Worm (Caenorhabditis elegans) whole organism, early embryonic: ENCODE measurements around the gene Y11D7A.9.

Experiments used
- B0310.2 ChIP-seq: sonication (generic microtip); optimal IDR thresholded peaks from 2 replicates; lab custom pipeline; 2016; ENCODE audit warnings: mild to moderate bottlenecking, missing genetic modification characterization, missing compliant biosample characterization
- ets-7 ChIP-seq: sonication (generic microtip); optimal IDR thresholded peaks from 2 replicates; lab custom pipeline; 2016; ENCODE audit warnings: missing genotype, missing genetic modification characterization, missing compliant biosample characterization
- hmg-4 ChIP-seq: fragments of 200-800 bp; sonication (Bioruptor generic); optimal IDR thresholded peaks from 2 replicates; lab custom pipeline; 2018; ENCODE audit warnings: mild to moderate bottlenecking, missing genetic modification characterization, missing compliant biosample characterization
- hnd-1 ChIP-seq: sonication (generic microtip); optimal IDR thresholded peaks from 2 replicates; lab custom pipeline; 2016; ENCODE audit warnings: missing genetic modification characterization, missing compliant biosample characterization

DNA sequence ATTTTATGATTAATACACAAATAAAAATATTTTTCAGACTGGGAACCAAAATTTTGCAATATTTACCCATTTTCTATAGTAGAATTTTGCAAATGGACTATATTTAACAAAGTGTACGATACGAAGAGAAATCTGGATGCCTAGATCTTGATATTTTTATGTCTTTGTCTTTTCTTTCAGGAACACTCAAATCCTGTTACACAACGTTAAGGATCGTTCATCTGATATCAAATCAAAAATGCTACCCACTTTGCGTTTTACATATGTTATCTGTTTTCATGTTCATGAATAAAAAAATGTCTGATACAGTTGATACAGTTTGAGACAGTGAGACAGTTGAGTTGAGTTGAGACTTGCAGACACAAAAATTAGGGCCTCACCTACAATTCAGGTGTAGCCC lies 40.4 kb upstream of the Y11D7A.9 start, which contains the start of gene F49C12.1:
- TF ChIP-seq hnd-1 = no peak
- TF ChIP-seq B0310.2 (tag; lab: Kevin White, UChicago) = no peak
- TF ChIP-seq hmg-4 (GFP tag; lab: Kevin White, UChicago) = no peak
- no peak for TF ChIP-seq ets-7 (tag; lab: Kevin White, UChicago)
